ENCODE assay signal across 1 fruit fly cellular context in the genomic region with DNA sequence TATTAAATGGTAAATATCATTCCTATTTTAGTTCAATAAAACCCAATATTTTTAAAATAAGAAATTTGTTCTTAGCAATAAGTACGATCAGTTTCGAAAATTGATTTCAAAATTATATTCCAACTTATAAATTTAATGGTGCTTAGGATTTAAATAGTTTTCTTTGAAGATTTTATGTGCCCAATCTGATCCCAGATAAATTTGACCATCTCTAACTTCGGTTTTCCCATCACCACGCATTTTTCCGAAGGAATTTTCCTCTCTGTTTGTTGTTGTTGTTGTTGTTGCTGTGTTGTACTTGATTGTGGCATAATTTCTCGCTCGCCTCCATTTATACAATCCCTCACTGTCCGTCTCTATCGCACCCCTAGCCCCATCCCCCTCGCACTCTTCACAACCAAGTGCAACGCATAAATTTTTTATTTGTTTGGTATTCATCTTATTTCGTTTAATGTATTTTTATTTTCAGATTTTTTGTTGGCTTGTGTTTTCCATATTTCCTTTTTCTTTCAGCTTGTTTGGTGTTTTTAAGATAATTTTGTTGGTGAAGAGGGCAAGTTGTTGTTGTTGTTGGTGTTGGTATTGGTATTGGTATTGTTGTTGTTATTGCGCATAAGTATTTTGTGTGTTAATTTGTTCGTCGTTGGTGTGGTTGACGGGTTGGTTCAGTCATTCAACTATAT.
TF ChIP-seq lines count a peak whose summit lies in the region.

No protein-coding gene starts in this region.

TF ChIP-seq in whole organism, embryonic, 481 proteins besides CTCF, POLR2A, EP300 and RAD21 (continued from another document):
- TF ChIP-seq CG17328 (GFP tag; IDR thresholded peaks at IDR 0.05; lab: Robert Waterston, UW) (peak; percentile 55; the same call in 1 of the 2 replicates), grau (tag; optimal IDR thresholded peaks at IDR 0.05; lab: Kevin White, UChicago) (peak; percentile 42), CG12071 (GFP tag; optimal IDR thresholded peaks at IDR 0.05; lab: Kevin White, UChicago) (no peak), Ssrp (tag; optimal IDR thresholded peaks at IDR 0.05; lab: Kevin White, UChicago) (peak; percentile 6), CG12659 (GFP tag; optimal IDR thresholded peaks at IDR 0.05; lab: Kevin White, UChicago) (peak; percentile 26), CG8765 (GFP tag; IDR thresholded peaks at IDR 0.05; lab: Robert Waterston, UW) (no peak), Ets65A (GFP tag; lab: Kevin White, UChicago) (peak; percentile 55), CG4282 (GFP tag; optimal IDR thresholded peaks at IDR 0.05; lab: Kevin White, UChicago) (no peak), CG4360 (GFP tag; IDR thresholded peaks at IDR 0.05; lab: Robert Waterston, UW) (peak; percentile 96), CG13424 (tag; optimal IDR thresholded peaks at IDR 0.05; lab: Kevin White, UChicago) (peak; percentile 34), Elba2 (GFP tag; optimal IDR thresholded peaks at IDR 0.05; lab: Kevin White, UChicago) (no peak), CG11695 (GFP tag; IDR thresholded peaks at IDR 0.05; lab: Robert Waterston, UW) (peak; percentile 20; the same call in 1 of the 3 replicates), CG6689 (GFP tag; IDR thresholded peaks at IDR 0.05; lab: Robert Waterston, UW) (peak; percentile 70; the same call in 1 of the 2 replicates), zfh1 (GFP tag; IDR thresholded peaks at IDR 0.05; lab: Robert Waterston, UW) (peak; percentile 65), D19A (tag; optimal IDR thresholded peaks at IDR 0.05; lab: Kevin White, UChicago) (peak; percentile 35), CG6175 (GFP tag; IDR thresholded peaks at IDR 0.05; lab: Robert Waterston, UW) (no peak), Awh (GFP tag; IDR thresholded peaks at IDR 0.05; lab: Robert Waterston, UW) (peak; percentile 17; the same call in 1 of the 2 replicates), vvl (GFP tag; IDR thresholded peaks at IDR 0.05; lab: Robert Waterston, UW) (peak; percentile 43), abd-A (tag; optimal IDR thresholded peaks at IDR 0.05; lab: Kevin White, UChicago) (peak; percentile 87), CG6654 (GFP tag; optimal IDR thresholded peaks at IDR 0.05; lab: Kevin White, UChicago) (no peak), CG14860 (GFP tag; IDR thresholded peaks at IDR 0.05; lab: Robert Waterston, UW; ENCODE audit: partially characterized antibody) (no peak), hkb (optimal IDR thresholded peaks at IDR 0.05; lab: Kevin White, UChicago) (no peak), hkb (GFP tag; IDR thresholded peaks at IDR 0.05; lab: Robert Waterston, UW) (peak; percentile 42; the same call in 1 of the 2 replicates), Bgb (GFP tag; IDR thresholded peaks at IDR 0.05; lab: Robert Waterston, UW; ENCODE audit: partially characterized antibody) (no peak), CG8290 (GFP tag; optimal IDR thresholded peaks at IDR 0.05; lab: Kevin White, UChicago) (no peak), CG8290 (tag; optimal IDR thresholded peaks at IDR 0.05; lab: Kevin White, UChicago) (peak; percentile 15 to 24), CG8281 (tag; optimal IDR thresholded peaks at IDR 0.05; lab: Kevin White, UChicago) (peak; percentile 51), chinmo (GFP tag; IDR thresholded peaks at IDR 0.05; lab: Robert Waterston, UW; ENCODE audit: partially characterized antibody) (0 out of 4 replicates have a peak, but pooled peaks have one; percentile 85), CG10979 (tag; optimal IDR thresholded peaks at IDR 0.05; lab: Kevin White, UChicago) (peak; percentile 62)
